Worm (Caenorhabditis elegans) whole organism, L1 larva: ENCODE data around the gene F56H9.6.

Experiments
- aha-1 ChIP-seq: fragments of 150-350 bp; optimal IDR thresholded peaks from 2 replicates; lab custom pipeline; 2014; ENCODE audit warnings: missing biosample characterization, missing genetic modification characterization
- aly-2 ChIP-seq: fragments of 150-350 bp; optimal IDR thresholded peaks from 2 replicates; lab custom pipeline; 2014; ENCODE audit warnings: missing biosample characterization, missing genetic modification characterization
- ama-1 ChIP-seq: fragments of 150-350 bp; optimal IDR thresholded peaks from 2 replicates; lab custom pipeline; 2014
- fkh-10 ChIP-seq: sonication (generic microtip); optimal IDR thresholded peaks from 2 replicates; lab custom pipeline; 2017; ENCODE audit warnings: missing biosample characterization, missing genetic modification reagents, missing genetic modification characterization
- fos-1 ChIP-seq: fragments of 150-350 bp; optimal IDR thresholded peaks from 2 replicates; lab custom pipeline; 2014; ENCODE audit warnings: missing biosample characterization, missing genetic modification characterization
- hlh-4 ChIP-seq: sonication (generic microtip); optimal IDR thresholded peaks from 2 replicates; lab custom pipeline; 2016; ENCODE audit warnings: mild to moderate bottlenecking, missing genetic modification characterization, missing compliant biosample characterization
- nhr-19 ChIP-seq: fragments of 200-800 bp; sonication (Bioruptor generic); conservative IDR thresholded peaks from 2 replicates; pipeline ENCODE4 v1.3.6; 2022; ENCODE audit warnings: missing genetic modification characterization, missing compliant biosample characterization
- pax-3 ChIP-seq: fragments of 200-800 bp; sonication (Bioruptor generic); optimal IDR thresholded peaks from 2 replicates; lab custom pipeline; 2018; ENCODE audit warnings: mild to moderate bottlenecking, missing genetic modification characterization, moderate library complexity, missing compliant biosample characterization
- skn-1 ChIP-seq: fragments of 150-350 bp; optimal IDR thresholded peaks from 2 replicates; lab custom pipeline; 2014; ENCODE audit warnings: missing biosample characterization, missing genetic modification characterization
- unc-62 ChIP-seq: fragments of 150-350 bp; optimal IDR thresholded peaks from 2 replicates; lab custom pipeline; 2014; ENCODE audit warnings: missing biosample characterization, missing genetic modification reagents, missing genetic modification characterization

DNA sequence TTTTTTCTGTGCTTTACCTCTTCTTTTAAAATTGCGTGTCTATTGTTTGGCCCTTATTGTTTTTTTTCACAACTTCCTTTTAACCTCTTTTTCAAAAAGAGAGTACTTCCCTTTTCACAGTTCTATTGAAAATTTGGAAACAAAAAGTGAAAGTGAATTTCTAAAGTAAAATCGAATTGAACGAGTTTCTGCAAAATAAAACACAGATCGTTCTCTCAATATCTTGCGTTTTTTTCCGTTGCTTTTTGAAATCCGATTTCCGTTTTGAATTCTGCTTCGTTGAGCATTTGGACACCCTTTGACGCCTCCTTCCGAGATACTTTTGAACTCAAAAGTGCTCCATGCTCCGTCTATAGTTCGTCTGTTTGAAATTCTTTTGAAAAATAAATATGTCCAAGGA lies 46.7 kb upstream of the F56H9.6 start:
- TF ChIP-seq nhr-19 = no peak
- TF ChIP-seq pax-3 (tag; lab: Kevin White, UChicago) = no peak
- TF ChIP-seq unc-62 = no peak
- no peak for TF ChIP-seq fos-1 (tag; lab: Kevin White, UChicago)
- TF ChIP-seq aly-2 (tag; lab: Kevin White, UChicago) = no peak
- peak; percentile 91 for TF ChIP-seq fkh-10 (GFP tag; lab: Kevin White, UChicago)
- no peak for TF ChIP-seq aha-1 (tag; lab: Kevin White, UChicago)
- no peak for TF ChIP-seq ama-1 (lab: Kevin White, UChicago)
- TF ChIP-seq skn-1 = no peak
- no peak for TF ChIP-seq hlh-4 (tag; lab: Kevin White, UChicago)
